Fruit fly (Drosophila melanogaster) whole organism, pupa: ENCODE measurements around the gene Cdc23.

Experiments used
- CG12605 ChIP-seq: fragments of 200-800 bp; sonication (Bioruptor generic); IDR thresholded peaks from 2 replicates; pipeline ENCODE4 v1.3.6; 2022; ENCODE audit warnings: missing biosample characterization, missing genetic modification characterization
- CG13204 ChIP-seq: fragments of 200-800 bp; sonication (Bioruptor generic); optimal IDR thresholded peaks from 2 replicates; lab custom pipeline; 2018; ENCODE audit warnings: missing biosample characterization, mild to moderate bottlenecking, missing genetic modification characterization, moderate library complexity
- CG15710 ChIP-seq: fragments of 200-800 bp; sonication (Bioruptor generic); optimal IDR thresholded peaks from 2 replicates; lab custom pipeline; 2018; ENCODE audit warnings: missing biosample characterization, mild to moderate bottlenecking, missing genetic modification characterization, moderate library complexity
- CG17806 ChIP-seq: fragments of 200-800 bp; sonication (Bioruptor generic); optimal IDR thresholded peaks from 2 replicates; lab custom pipeline; 2018; ENCODE audit warnings: missing biosample characterization, mild to moderate bottlenecking, missing genetic modification characterization, moderate library complexity
- CG32121 ChIP-seq: fragments of 200-800 bp; sonication (Bioruptor generic); IDR thresholded peaks from 2 replicates; pipeline ENCODE4 v1.3.6; 2022; ENCODE audit warnings: missing biosample characterization, missing genetic modification characterization
- CG34367 ChIP-seq: fragments of 200-800 bp; sonication (Bioruptor generic); optimal IDR thresholded peaks from 2 replicates; lab custom pipeline; 2018; ENCODE audit warnings: missing biosample characterization, mild to moderate bottlenecking, missing genetic modification characterization
- CG9948 ChIP-seq: fragments of 200-800 bp; sonication (Bioruptor generic); optimal IDR thresholded peaks from 2 replicates; lab custom pipeline; 2018; ENCODE audit warnings: missing biosample characterization, mild to moderate bottlenecking, missing genetic modification characterization, moderate library complexity
- Ets98B ChIP-seq: fragments of 200-800 bp; sonication (Bioruptor generic); IDR thresholded peaks from 2 replicates; pipeline ENCODE4 v1.3.6; 2022; ENCODE audit warnings: missing biosample characterization, missing genetic modification characterization

- TF ChIP-seq CG9948 (tag; lab: Kevin White, UChicago) = no peak
- no peak for TF ChIP-seq CG15710 (tag; lab: Kevin White, UChicago)
- no peak for TF ChIP-seq Ets98B (GFP tag; lab: Robert Waterston, UW)
- TF ChIP-seq CG32121 (GFP tag; lab: Robert Waterston, UW) = no peak
- TF ChIP-seq CG17806 (tag; lab: Kevin White, UChicago) = no peak
- TF ChIP-seq CG34367 (tag; lab: Kevin White, UChicago) = no peak
- no peak for TF ChIP-seq CG13204 (GFP tag; lab: Kevin White, UChicago)
- TF ChIP-seq CG12605 = no peak
Observed at dm6 chr2L:20428382-20428755, 30.8 kb upstream of the Cdc23 start.
